Fruit fly (Drosophila melanogaster) whole organism, embryonic: ENCODE data around the gene Atat.

Experiments used
- Atf3 ChIP-seq: fragments of 200-800 bp; sonication (Bioruptor generic); optimal IDR thresholded peaks from 3 replicates; lab custom pipeline; 2016; ENCODE audit warnings: missing biosample characterization, missing genetic modification characterization
- B-H2 ChIP-seq: fragments of 200-800 bp; sonication (Bioruptor generic); optimal IDR thresholded peaks from 2 replicates; lab custom pipeline; 2018; ENCODE audit warnings: missing biosample characterization, mild to moderate bottlenecking, missing genetic modification characterization
- CG1024 ChIP-seq: fragments of 200-800 bp; sonication (Bioruptor generic); IDR thresholded peaks from 2 replicates; pipeline ENCODE4 v1.3.6; 2022; ENCODE audit warnings: missing biosample characterization, missing genetic modification characterization
- CG10267 ChIP-seq: fragments of 200-800 bp; sonication (Bioruptor generic); optimal IDR thresholded peaks from 2 replicates; lab custom pipeline; 2018; ENCODE audit warnings: missing biosample characterization, mild to moderate bottlenecking, missing genetic modification characterization, moderate library complexity
- CG10366 ChIP-seq: fragments of 200-800 bp; sonication (Bioruptor generic); IDR thresholded peaks from 2 replicates; pipeline ENCODE4 v1.3.6; 2022; ENCODE audit warnings: missing biosample characterization, missing genetic modification characterization
- CG10462 ChIP-seq: fragments of 200-800 bp; sonication (Bioruptor generic); optimal IDR thresholded peaks from 2 replicates; lab custom pipeline; 2016; ENCODE audit warnings: missing biosample characterization, missing genetic modification characterization
- CG11696 ChIP-seq: fragments of 200-800 bp; sonication (Bioruptor generic); IDR thresholded peaks from 2 replicates; pipeline ENCODE4 v1.3.6; 2022; ENCODE audit warnings: missing biosample characterization, missing genetic modification characterization
- CG12071 ChIP-seq: fragments of 200-800 bp; sonication (Bioruptor generic); optimal IDR thresholded peaks from 3 replicates; lab custom pipeline; 2018; ENCODE audit warnings: missing biosample characterization, mild to moderate bottlenecking, missing genetic modification characterization
- CG13424 ChIP-seq: fragments of 200-800 bp; sonication (Bioruptor generic); optimal IDR thresholded peaks from 2 replicates; lab custom pipeline; 2019; ENCODE audit warnings: missing biosample characterization, mild to moderate bottlenecking, missing genetic modification characterization, moderate library complexity
- CG13624 ChIP-seq: fragments of 200-800 bp; sonication (Bioruptor generic); optimal IDR thresholded peaks from 2 replicates; lab custom pipeline; 2016; ENCODE audit warnings: missing biosample characterization, missing genetic modification characterization
- CG17912 ChIP-seq: fragments of 200-800 bp; sonication (Bioruptor generic); optimal IDR thresholded peaks from 2 replicates; lab custom pipeline; 2018; ENCODE audit warnings: missing biosample characterization, mild to moderate bottlenecking, missing genetic modification characterization
- CG18476 ChIP-seq: fragments of 200-800 bp; sonication (Bioruptor generic); optimal IDR thresholded peaks from 2 replicates; lab custom pipeline; 2016; ENCODE audit warnings: missing biosample characterization, mild to moderate bottlenecking, missing genetic modification characterization
- CG30020 ChIP-seq: fragments of 200-800 bp; optimal IDR thresholded peaks from 2 replicates; lab custom pipeline; 2019; ENCODE audit warnings: missing biosample characterization, mild to moderate bottlenecking, missing genetic modification characterization, moderate library complexity
- CG30431 ChIP-seq: fragments of 200-800 bp; sonication (Bioruptor generic); optimal IDR thresholded peaks from 2 replicates; lab custom pipeline; 2017; ENCODE audit warnings: missing biosample characterization, missing genetic modification characterization
- CG31365 ChIP-seq: fragments of 200-800 bp; sonication (Bioruptor generic); optimal IDR thresholded peaks from 2 replicates; lab custom pipeline; 2018; ENCODE audit warnings: missing biosample characterization, mild to moderate bottlenecking, missing genetic modification characterization
- CG34376 ChIP-seq: fragments of 200-800 bp; sonication (Bioruptor generic); optimal IDR thresholded peaks from 2 replicates; lab custom pipeline; 2018; ENCODE audit warnings: missing biosample characterization, mild to moderate bottlenecking, missing genetic modification characterization
- CG3726 ChIP-seq: fragments of 200-800 bp; sonication (Bioruptor generic); IDR thresholded peaks from 3 replicates; pipeline ENCODE4, ENCODE4 v1.3.6; 2022; ENCODE audit warnings: missing biosample characterization, missing genetic modification characterization
- CG5245 ChIP-seq: fragments of 200-800 bp; sonication (Bioruptor generic); optimal IDR thresholded peaks from 3 replicates; lab custom pipeline; 2016; ENCODE audit warnings: missing biosample characterization, missing genetic modification characterization
- CG6272 ChIP-seq: fragments of 200-800 bp; sonication (Bioruptor generic); IDR thresholded peaks from 2 replicates; pipeline ENCODE4 v1.3.6; 2022; ENCODE audit warnings: missing biosample characterization, missing genetic modification characterization
- CG6689 ChIP-seq: fragments of 200-800 bp; sonication (Bioruptor generic); IDR thresholded peaks from 2 replicates; pipeline ENCODE4 v1.3.6; 2022; ENCODE audit warnings: missing biosample characterization, missing genetic modification characterization
- CG7271 ChIP-seq: fragments of 200-800 bp; sonication (Bioruptor generic); optimal IDR thresholded peaks from 2 replicates; lab custom pipeline; 2018; ENCODE audit warnings: missing biosample characterization, mild to moderate bottlenecking, missing genetic modification characterization, moderate library complexity
- CG9797 ChIP-seq: fragments of 200-800 bp; sonication (Bioruptor generic); optimal IDR thresholded peaks from 3 replicates; lab custom pipeline; 2018; ENCODE audit warnings: missing biosample characterization, mild to moderate bottlenecking, missing genetic modification characterization
- CG9817 ChIP-seq: fragments of 200-800 bp; sonication (Bioruptor generic); optimal IDR thresholded peaks from 2 replicates; lab custom pipeline; 2018; ENCODE audit warnings: missing biosample characterization, mild to moderate bottlenecking, missing genetic modification characterization, moderate library complexity
- Doc2 ChIP-seq: fragments of 200-800 bp; sonication (Bioruptor generic); IDR thresholded peaks from 2 replicates; pipeline ENCODE4 v1.3.6; 2022; ENCODE audit warnings: missing biosample characterization, missing genetic modification characterization
- Ets97D ChIP-seq: fragments of 200-800 bp; sonication (Bioruptor generic); optimal IDR thresholded peaks from 3 replicates; lab custom pipeline; 2016; ENCODE audit warnings: missing biosample characterization, missing genetic modification characterization
- HLH3B ChIP-seq: fragments of 200-800 bp; sonication (Bioruptor generic); IDR thresholded peaks from 2 replicates; pipeline ENCODE4 v1.3.6; 2022; ENCODE audit warnings: missing biosample characterization, missing genetic modification characterization
- Hand ChIP-seq: fragments of 200-800 bp; sonication (Bioruptor generic); optimal IDR thresholded peaks from 2 replicates; lab custom pipeline; 2017; ENCODE audit warnings: mild to moderate bottlenecking, missing biosample characterization, missing genetic modification reagents, missing genetic modification characterization
- Kr ChIP-seq: fragments of 200-800 bp; sonication (Bioruptor generic); optimal IDR thresholded peaks from 2 replicates; lab custom pipeline; 2017; ENCODE audit warnings: missing biosample characterization, mild to moderate bottlenecking, missing genetic modification characterization
- NFAT ChIP-seq: fragments of 200-800 bp; sonication (Bioruptor generic); IDR thresholded peaks from 2 replicates; pipeline ENCODE4 v1.3.6; 2022; ENCODE audit warnings: missing biosample characterization, missing genetic modification characterization
- Sin3A ChIP-seq: fragments of >200 bp; optimal IDR thresholded peaks from 2 replicates; lab custom pipeline; 2018
- Six4 ChIP-seq: fragments of 200-800 bp; sonication (Bioruptor generic); optimal IDR thresholded peaks from 2 replicates; lab custom pipeline; 2016; ENCODE audit warnings: missing biosample characterization, missing genetic modification characterization
- Trl ChIP-seq, 3 experiments: fragments of >200 bp in 2 of 3; fragments of 200-800 bp in 1 of 3; sonication (Bioruptor generic) in 1 of 3; optimal IDR thresholded peaks; 2 replicates in 1 of 3; 3 replicates in 2 of 3; lab custom pipeline; 2016 to 2017; ENCODE audit warnings: missing biosample characterization in 1 of 3, missing genetic modification characterization in 1 of 3
- ap ChIP-seq: fragments of 200-800 bp; sonication (Bioruptor generic); IDR thresholded peaks from 2 replicates; pipeline ENCODE4 v1.3.6; 2022; ENCODE audit warnings: missing biosample characterization, missing genetic modification characterization
- bab2 ChIP-seq: fragments of 200-800 bp; sonication (Bioruptor generic); optimal IDR thresholded peaks from 2 replicates; lab custom pipeline; 2016; ENCODE audit warnings: missing biosample characterization, missing genetic modification characterization
- crol ChIP-seq: fragments of 200-800 bp; sonication (Bioruptor generic); IDR thresholded peaks from 2 replicates; pipeline ENCODE4 v1.3.6; 2022; ENCODE audit warnings: missing biosample characterization, missing genetic modification characterization
- cwo ChIP-seq: fragments of 200-800 bp; sonication (Bioruptor generic); optimal IDR thresholded peaks from 3 replicates; lab custom pipeline; 2017; ENCODE audit warnings: missing biosample characterization, missing genetic modification characterization, mild to moderate bottlenecking, moderate library complexity, missing genetic modification reagents
- dimm ChIP-seq: fragments of 200-800 bp; sonication (Bioruptor generic); IDR thresholded peaks from 2 replicates; pipeline ENCODE4 v1.3.6; 2022; ENCODE audit warnings: missing biosample characterization, missing genetic modification characterization
- ems ChIP-seq: fragments of 200-800 bp; sonication (Bioruptor generic); optimal IDR thresholded peaks from 3 replicates; lab custom pipeline; 2016; ENCODE audit warnings: missing biosample characterization, missing genetic modification characterization
- fu2 ChIP-seq: fragments of 200-800 bp; sonication (Bioruptor generic); optimal IDR thresholded peaks from 2 replicates; lab custom pipeline; 2016; ENCODE audit warnings: missing biosample characterization, missing genetic modification characterization
- gce ChIP-seq: fragments of 200-800 bp; sonication (Bioruptor generic); IDR thresholded peaks from 3 replicates; pipeline ENCODE4 v1.3.6; 2022; ENCODE audit warnings: missing biosample characterization, missing genetic modification characterization
- hth ChIP-seq: fragments of >200 bp; optimal IDR thresholded peaks from 2 replicates; lab custom pipeline; 2017; ENCODE audit warnings: inconsistent platforms
- klu ChIP-seq: fragments of 200-800 bp; sonication (Bioruptor generic); IDR thresholded peaks from 2 replicates; pipeline ENCODE4 v1.3.6; 2022; ENCODE audit warnings: missing biosample characterization, missing genetic modification characterization
- mam ChIP-seq: fragments of 200-800 bp; sonication (Bioruptor generic); optimal IDR thresholded peaks from 3 replicates; lab custom pipeline; 2016; ENCODE audit warnings: missing biosample characterization, missing genetic modification characterization
- org-1 ChIP-seq: fragments of 200-800 bp; sonication (Bioruptor generic); optimal IDR thresholded peaks from 2 replicates; lab custom pipeline; 2017; ENCODE audit warnings: missing biosample characterization, missing genetic modification characterization
- pnt ChIP-seq: fragments of 200-800 bp; sonication (Bioruptor generic); optimal IDR thresholded peaks from 3 replicates; lab custom pipeline; 2016; ENCODE audit warnings: missing biosample characterization, missing genetic modification characterization
- sc ChIP-seq, 3 experiments: fragments of >200 bp in 2 of 3; fragments of 200-800 bp in 1 of 3; sonication (Bioruptor generic) in 1 of 3; optimal IDR thresholded peaks; 2 replicates in 2 of 3; 3 replicates in 1 of 3; lab custom pipeline; 2017; ENCODE audit warnings: mild to moderate bottlenecking in 1 of 3, missing biosample characterization in 1 of 3, missing genetic modification characterization in 1 of 3, missing genetic modification reagents in 1 of 3
- sima ChIP-seq: fragments of 200-800 bp; sonication (Bioruptor generic); optimal IDR thresholded peaks from 2 replicates; lab custom pipeline; 2016; ENCODE audit warnings: missing biosample characterization, missing genetic modification characterization
- toy ChIP-seq: fragments of 200-800 bp; sonication (Bioruptor generic); IDR thresholded peaks from 2 replicates; pipeline ENCODE4 v1.3.6; 2022; ENCODE audit warnings: missing biosample characterization, missing genetic modification characterization
- unpg ChIP-seq: fragments of 200-800 bp; sonication (Bioruptor generic); optimal IDR thresholded peaks from 3 replicates; lab custom pipeline; 2018; ENCODE audit warnings: missing biosample characterization, mild to moderate bottlenecking, missing genetic modification characterization, moderate library complexity
- vnd ChIP-seq: fragments of 200-800 bp; sonication (Bioruptor generic); IDR thresholded peaks from 3 replicates; pipeline ENCODE4 v1.3.6; 2022; ENCODE audit warnings: missing biosample characterization, missing genetic modification characterization; ENCODE audit not compliant: partially characterized antibody

Atat gene

dm6 chr3L:9410754-9411423, 15.7 kb downstream of the Atat start, which contains the start of the genes CG4022 and Cpsf5 (continued):
- TF ChIP-seq ap (GFP tag; lab: Robert Waterston, UW) (peak; percentile 56), org-1 (peak; percentile 45), CG31365 (tag; lab: Kevin White, UChicago) (peak; percentile 13), pnt (GFP tag; lab: Kevin White, UChicago) (peak; percentile 51), CG34376 (GFP tag; lab: Kevin White, UChicago) (peak; percentile 23), sima (GFP tag; lab: Kevin White, UChicago) (no peak), CG9797 (GFP tag; lab: Kevin White, UChicago) (peak; percentile 89), vnd (no peak), crol (GFP tag; lab: Robert Waterston, UW) (no peak), CG5245 (GFP tag; lab: Kevin White, UChicago) (peak; percentile 65), CG18476 (GFP tag; lab: Kevin White, UChicago) (peak; percentile 68), CG10366 (GFP tag; lab: Robert Waterston, UW) (peak; percentile 86), CG1024 (GFP tag; lab: Robert Waterston, UW) (peak; percentile 66), ems (peak; percentile 70), Doc2 (no peak), gce (GFP tag; lab: Robert Waterston, UW) (peak; percentile 80; the same call in 1 of the 3 replicates), bab2 (GFP tag; lab: Kevin White, UChicago) (peak; percentile 72), toy (GFP tag; lab: Robert Waterston, UW) (peak; percentile 24; the same call in 1 of the 2 replicates), Kr (GFP tag; lab: Kevin White, UChicago) (no peak), CG11696 (peak; percentile 61), dimm (GFP tag; lab: Robert Waterston, UW) (no peak; the same call in 1 of the 2 replicates), CG7271 (peak; percentile 67), hth (lab: Kevin White, UChicago) (no peak), Trl (optimal IDR thresholded peaks at IDR 0.05; lab: Kevin White, UChicago) (no peak), Trl (GFP tag; optimal IDR thresholded peaks at IDR 0.05; lab: Kevin White, UChicago) (peak; percentile 57), CG17912 (GFP tag; lab: Kevin White, UChicago) (peak; percentile 56), unpg (GFP tag; lab: Kevin White, UChicago) (peak; percentile 87), fu2 (no peak), CG10462 (GFP tag; lab: Kevin White, UChicago) (peak; percentile 67), NFAT (GFP tag; lab: Robert Waterston, UW) (peak; percentile 72), CG6272 (peak; percentile 66), CG13624 (GFP tag; lab: Kevin White, UChicago) (peak; percentile 60), Hand (GFP tag; lab: Kevin White, UChicago) (peak; percentile 55), CG13424 (tag; lab: Kevin White, UChicago) (peak; percentile 92), cwo (GFP tag; lab: Kevin White, UChicago) (peak; percentile 58), Sin3A (lab: Kevin White, UChicago) (peak; percentile 77), CG6689 (GFP tag; lab: Robert Waterston, UW) (peak; percentile 79), CG10267 (peak; percentile 81), Ets97D (GFP tag; lab: Kevin White, UChicago) (peak; percentile 63), CG30020 (tag; lab: Kevin White, UChicago) (peak; percentile 78), B-H2 (peak; percentile 89), CG30431 (GFP tag; lab: Kevin White, UChicago) (peak; percentile 52), CG3726 (no peak), CG9817 (peak; percentile 90), HLH3B (GFP tag; lab: Robert Waterston, UW) (peak; percentile 84), mam (GFP tag; lab: Kevin White, UChicago) (peak; percentile 73), Six4 (peak; percentile 69), CG12071 (peak; percentile 27), sc (optimal IDR thresholded peaks at IDR 0.05; lab: Kevin White, UChicago) (no peak), sc (GFP tag; optimal IDR thresholded peaks at IDR 0.05; lab: Kevin White, UChicago) (peak; percentile 16), Atf3 (GFP tag; lab: Kevin White, UChicago) (peak; percentile 36), klu (peak; percentile 77)
